Fruit fly (Drosophila melanogaster) whole organism, pupa: ENCODE results near the gene CG2260.
A peak's percentile ranks its signal among the peaks of the same experiment; 100 is the strongest.

Experiments used
- CG10348 ChIP-seq: fragments of 200-800 bp; sonication (Bioruptor generic); IDR thresholded peaks from 2 replicates; pipeline ENCODE4 v1.3.6; 2022; ENCODE audit warnings: missing biosample characterization, missing genetic modification characterization
- CG12605 ChIP-seq: fragments of 200-800 bp; sonication (Bioruptor generic); IDR thresholded peaks from 2 replicates; pipeline ENCODE4 v1.3.6; 2022; ENCODE audit warnings: missing biosample characterization, missing genetic modification characterization
- CG13204 ChIP-seq: fragments of 200-800 bp; sonication (Bioruptor generic); optimal IDR thresholded peaks from 2 replicates; lab custom pipeline; 2018; ENCODE audit warnings: missing biosample characterization, mild to moderate bottlenecking, missing genetic modification characterization, moderate library complexity
- CG14655 ChIP-seq: fragments of 200-800 bp; sonication (Bioruptor generic); optimal IDR thresholded peaks from 3 replicates; lab custom pipeline; 2017; ENCODE audit warnings: mild to moderate bottlenecking, missing biosample characterization, missing genetic modification reagents, missing genetic modification characterization
- CG15710 ChIP-seq: fragments of 200-800 bp; sonication (Bioruptor generic); optimal IDR thresholded peaks from 2 replicates; lab custom pipeline; 2018; ENCODE audit warnings: missing biosample characterization, mild to moderate bottlenecking, missing genetic modification characterization, moderate library complexity
- CG17806 ChIP-seq: fragments of 200-800 bp; sonication (Bioruptor generic); optimal IDR thresholded peaks from 2 replicates; lab custom pipeline; 2018; ENCODE audit warnings: missing biosample characterization, mild to moderate bottlenecking, missing genetic modification characterization, moderate library complexity
- CG32121 ChIP-seq: fragments of 200-800 bp; sonication (Bioruptor generic); IDR thresholded peaks from 2 replicates; pipeline ENCODE4 v1.3.6; 2022; ENCODE audit warnings: missing biosample characterization, missing genetic modification characterization
- CG34367 ChIP-seq: fragments of 200-800 bp; sonication (Bioruptor generic); optimal IDR thresholded peaks from 2 replicates; lab custom pipeline; 2018; ENCODE audit warnings: missing biosample characterization, mild to moderate bottlenecking, missing genetic modification characterization
- CG4496 ChIP-seq: fragments of 200-800 bp; sonication (Bioruptor generic); IDR thresholded peaks from 3 replicates; pipeline ENCODE4 v1.3.6; 2022; ENCODE audit warnings: missing biosample characterization, missing genetic modification characterization
- CG8159 ChIP-seq: fragments of 200-800 bp; sonication (Bioruptor generic); optimal IDR thresholded peaks from 3 replicates; lab custom pipeline; 2018; ENCODE audit warnings: missing biosample characterization, mild to moderate bottlenecking, missing genetic modification characterization, moderate library complexity
- CG8301 ChIP-seq: fragments of 200-800 bp; sonication (Bioruptor generic); optimal IDR thresholded peaks from 2 replicates; lab custom pipeline; 2018; ENCODE audit warnings: missing biosample characterization, mild to moderate bottlenecking, missing genetic modification characterization
- CG9948 ChIP-seq: fragments of 200-800 bp; sonication (Bioruptor generic); optimal IDR thresholded peaks from 2 replicates; lab custom pipeline; 2018; ENCODE audit warnings: missing biosample characterization, mild to moderate bottlenecking, missing genetic modification characterization, moderate library complexity
- D1 ChIP-seq: fragments of 200-800 bp; sonication (Bioruptor generic); optimal IDR thresholded peaks from 2 replicates; lab custom pipeline; 2018; ENCODE audit warnings: missing biosample characterization, mild to moderate bottlenecking, missing genetic modification characterization, moderate library complexity
- EcR ChIP-seq: fragments of 200-800 bp; sonication (Bioruptor generic); optimal IDR thresholded peaks from 3 replicates; lab custom pipeline; 2019; ENCODE audit warnings: missing biosample characterization, missing genetic modification characterization, mild to moderate bottlenecking, moderate library complexity, missing genetic modification reagents
- Ets98B ChIP-seq: fragments of 200-800 bp; sonication (Bioruptor generic); IDR thresholded peaks from 2 replicates; pipeline ENCODE4 v1.3.6; 2022; ENCODE audit warnings: missing biosample characterization, missing genetic modification characterization
- Pif1A ChIP-seq: fragments of 200-800 bp; sonication (Bioruptor generic); optimal IDR thresholded peaks from 3 replicates; lab custom pipeline; 2016; ENCODE audit warnings: missing biosample characterization, missing genetic modification characterization
- Pif1B ChIP-seq: fragments of 200-800 bp; sonication (Bioruptor generic); optimal IDR thresholded peaks from 3 replicates; lab custom pipeline; 2016; ENCODE audit warnings: missing biosample characterization, missing genetic modification characterization
- Snoo ChIP-seq: fragments of 200-800 bp; sonication (Bioruptor generic); optimal IDR thresholded peaks from 3 replicates; lab custom pipeline; 2017; ENCODE audit warnings: missing biosample characterization, mild to moderate bottlenecking, missing genetic modification characterization, inconsistent platforms
- fd96Ca ChIP-seq: fragments of 200-800 bp; sonication (Bioruptor generic); IDR thresholded peaks from 3 replicates; pipeline ENCODE4 v1.3.6; 2022; ENCODE audit warnings: missing biosample characterization, missing genetic modification characterization
- gl ChIP-seq: fragments of 200-800 bp; sonication (Bioruptor generic); optimal IDR thresholded peaks from 2 replicates; lab custom pipeline; 2018; ENCODE audit warnings: missing biosample characterization, mild to moderate bottlenecking, missing genetic modification characterization
- rn ChIP-seq: fragments of 200-800 bp; sonication (Bioruptor generic); IDR thresholded peaks from 2 replicates; pipeline ENCODE4 v1.3.6; 2022; ENCODE audit warnings: missing biosample characterization, missing genetic modification characterization

The CG2260 gene

dm6 chrX:8120939-8121338, at the start of gene CG2260:
Gene CG2260 (minus strand): TSS chrX:8121147.
- TF ChIP-seq CG10348, result no peak

DNA sequence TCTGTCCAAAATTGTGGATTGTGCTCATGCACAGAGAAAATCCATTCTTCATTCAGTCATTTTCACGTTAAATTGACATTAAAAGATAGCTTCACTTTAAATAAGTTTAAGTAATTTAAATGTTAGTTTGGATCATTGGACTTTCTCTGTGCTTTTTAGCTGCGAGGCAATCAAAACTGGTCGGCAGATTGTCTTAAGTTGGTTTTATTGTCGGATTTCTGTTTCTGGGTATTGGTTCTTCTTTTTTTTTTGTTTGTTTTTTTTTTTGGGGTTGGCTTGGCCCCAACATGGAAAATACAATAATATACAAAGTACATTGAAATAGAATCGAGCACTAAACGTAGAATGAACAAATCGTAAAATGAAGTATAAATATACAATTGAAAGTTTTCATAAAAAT, 49.2 kb upstream of the CG2260 start, which contains the start of gene CG2278:
Gene CG2278 (minus strand): TSS at position 101 of the 400 bp plus-strand sequence.
- no peak for TF ChIP-seq fd96Ca
- no peak for TF ChIP-seq Pif1A (GFP tag; lab: Kevin White, UChicago)
- TF ChIP-seq Pif1B (GFP tag; lab: Kevin White, UChicago), result no peak
- no peak for TF ChIP-seq CG34367 (tag; lab: Kevin White, UChicago)
- no peak for TF ChIP-seq CG15710 (tag; lab: Kevin White, UChicago)
- no peak for TF ChIP-seq EcR
- TF ChIP-seq CG4496 (GFP tag; lab: Robert Waterston, UW), result no peak
- no peak for TF ChIP-seq CG13204 (GFP tag; lab: Kevin White, UChicago)
- no peak for TF ChIP-seq CG9948 (tag; lab: Kevin White, UChicago)
- TF ChIP-seq CG10348, result no peak
- no peak for TF ChIP-seq CG32121 (GFP tag; lab: Robert Waterston, UW)
- TF ChIP-seq Snoo (tag; lab: Kevin White, UChicago), result no peak
- TF ChIP-seq CG12605, result no peak
- TF ChIP-seq CG17806 (tag; lab: Kevin White, UChicago), result no peak

dm6 chrX:8165608-8166007, 44.7 kb upstream of the CG2260 start, which contains the start of gene Or7a:
Gene Or7a (minus strand): TSS chrX:8165708.
- no peak for TF ChIP-seq CG15710 (tag; lab: Kevin White, UChicago)
- TF ChIP-seq CG8301, result no peak
- TF ChIP-seq CG13204 (GFP tag; lab: Kevin White, UChicago), result no peak

- TF ChIP-seq Ets98B (peak; percentile 25; the same call in 1 of the 2 replicates), CG8301 (peak; percentile 78), CG9948 (tag; lab: Kevin White, UChicago) (no peak), CG14655 (peak; percentile 73), fd96Ca (no peak), CG12605 (0 out of 2 replicates have a peak, but pooled peaks have one; percentile 12), CG4496 (GFP tag; lab: Robert Waterston, UW) (peak; percentile 69)
Observed at dm6 chrX:8163452-8163851, 42.5 kb upstream of the CG2260 start.

dm6 chrX:8162692-8163091, 41.7 kb upstream of the CG2260 start, which contains the start of gene CG10761:
Gene CG10761 (minus strand): TSS chrX:8162792.
- no peak for TF ChIP-seq CG10348
- no peak for TF ChIP-seq CG12605
- no peak for TF ChIP-seq EcR
- TF ChIP-seq Pif1A (GFP tag; lab: Kevin White, UChicago), result no peak
- no peak for TF ChIP-seq CG8301
- no peak for TF ChIP-seq CG8159 (tag; lab: Kevin White, UChicago)
- TF ChIP-seq Snoo (tag; lab: Kevin White, UChicago), result no peak
- no peak for TF ChIP-seq fd96Ca

dm6 chrX:8159754-8160153, 38.8 kb upstream of the CG2260 start, which contains the start of gene CG15337:
Gene CG15337 (plus strand): TSS chrX:8160054.
- TF ChIP-seq CG34367 (tag; lab: Kevin White, UChicago) (no peak), rn (GFP tag; lab: Robert Waterston, UW) (no peak), CG10348 (no peak), CG13204 (GFP tag; lab: Kevin White, UChicago) (no peak), CG12605 (no peak), Ets98B (no peak), CG14655 (no peak), CG17806 (tag; lab: Kevin White, UChicago) (no peak), D1 (no peak), EcR (no peak), CG4496 (GFP tag; lab: Robert Waterston, UW) (no peak), CG8159 (tag; lab: Kevin White, UChicago) (no peak)
- TF ChIP-seq, all 21 proteins: peak for 0

- TF ChIP-seq EcR, result no peak
- no peak for TF ChIP-seq Pif1A (GFP tag; lab: Kevin White, UChicago)
- peak; percentile 18 for TF ChIP-seq CG8301
- TF ChIP-seq CG32121 (GFP tag; lab: Robert Waterston, UW), result peak; percentile 25; the same call in 1 of the 2 replicates
- peak; percentile 50 for TF ChIP-seq CG14655
- TF ChIP-seq CG17806 (tag; lab: Kevin White, UChicago), result no peak
- 0 out of 3 replicates have a peak, but pooled peaks have one; percentile 19 for TF ChIP-seq fd96Ca
- peak; percentile 68 for TF ChIP-seq CG13204 (GFP tag; lab: Kevin White, UChicago)
- no peak for TF ChIP-seq CG10348
- TF ChIP-seq CG15710 (tag; lab: Kevin White, UChicago), result no peak
- TF ChIP-seq CG34367 (tag; lab: Kevin White, UChicago), result peak; percentile 26
- no peak for TF ChIP-seq rn (GFP tag; lab: Robert Waterston, UW)
- TF ChIP-seq CG9948 (tag; lab: Kevin White, UChicago), result no peak
- TF ChIP-seq Snoo (tag; lab: Kevin White, UChicago), result peak; percentile 5
- peak; percentile 43; the same call in 1 of the 3 replicates for TF ChIP-seq CG4496 (GFP tag; lab: Robert Waterston, UW)
- peak; percentile 88 for TF ChIP-seq gl
- TF ChIP-seq CG8159 (tag; lab: Kevin White, UChicago), result peak; percentile 28
- TF ChIP-seq Pif1B (GFP tag; lab: Kevin White, UChicago), result no peak
- peak; percentile 72 for TF ChIP-seq CG12605
- no peak for TF ChIP-seq D1
- TF ChIP-seq Ets98B, result peak; percentile 29; the same call in 1 of the 2 replicates
Observed at dm6 chrX:8158942-8159472, 38.1 kb upstream of the CG2260 start.
